Fruit fly (Drosophila melanogaster) whole organism, embryonic: ENCODE results near the gene CG17325.

Source experiments
- CG18476 ChIP-seq: fragments of 200-800 bp; sonication (Bioruptor generic); optimal IDR thresholded peaks from 2 replicates; lab custom pipeline; 2016; ENCODE audit warnings: missing biosample characterization, mild to moderate bottlenecking, missing genetic modification characterization
- Dek ChIP-seq: fragments of 200-800 bp; sonication (Bioruptor generic); optimal IDR thresholded peaks from 3 replicates; lab custom pipeline; 2019; ENCODE audit warnings: missing biosample characterization, mild to moderate bottlenecking, missing genetic modification characterization, moderate library complexity
- Hr39 ChIP-seq: fragments of >200 bp; optimal IDR thresholded peaks from 2 replicates; lab custom pipeline; 2017
- crp ChIP-seq, 2 experiments: fragments of 200-800 bp; sonication (Bioruptor generic); optimal IDR thresholded peaks; 2 replicates in 1 of 2; 3 replicates in 1 of 2; lab custom pipeline; 2017; ENCODE audit warnings: missing biosample characterization in 2 of 2, missing genetic modification characterization in 2 of 2, mild to moderate bottlenecking in 1 of 2, moderate library complexity in 1 of 2
- gcm2 ChIP-seq: fragments of 200-800 bp; sonication (Bioruptor generic); optimal IDR thresholded peaks from 2 replicates; lab custom pipeline; 2016; ENCODE audit warnings: missing biosample characterization, missing genetic modification characterization

- no peak for TF ChIP-seq CG18476 (GFP tag; lab: Kevin White, UChicago)
- TF ChIP-seq gcm2 (GFP tag; lab: Kevin White, UChicago) = no peak
- no peak for TF ChIP-seq Dek (tag; lab: Kevin White, UChicago)
- TF ChIP-seq Hr39 = no peak
- TF ChIP-seq crp (GFP tag; optimal IDR thresholded peaks at IDR 0.05; lab: Kevin White, UChicago) = no peak
Observed at dm6 chr2L:18767815-18768214, 44.6 kb upstream of the CG17325 start.
